Worm (Caenorhabditis elegans) whole organism, early embryonic: ENCODE measurements around the gene mrps-9.

ENCODE experiments used
- B0310.2 ChIP-seq: sonication (generic microtip); optimal IDR thresholded peaks from 2 replicates; lab custom pipeline; 2016; ENCODE audit warnings: mild to moderate bottlenecking, missing genetic modification characterization, missing compliant biosample characterization
- F13C5.2 ChIP-seq: sonication (generic microtip); optimal IDR thresholded peaks from 2 replicates; lab custom pipeline; 2017; ENCODE audit warnings: mild to moderate bottlenecking, missing genetic modification characterization, inconsistent platforms, missing compliant biosample characterization
- aly-1 ChIP-seq: sonication (generic microtip); optimal IDR thresholded peaks from 2 replicates; lab custom pipeline; 2016; ENCODE audit warnings: missing genetic modification characterization, missing compliant biosample characterization
- ama-1 ChIP-seq: fragments of 150-350 bp; optimal IDR thresholded peaks from 2 replicates; lab custom pipeline; 2014
- ceh-13 ChIP-seq: fragments of 200-800 bp; sonication (Bioruptor generic); optimal IDR thresholded peaks from 2 replicates; lab custom pipeline; 2018; ENCODE audit warnings: mild to moderate bottlenecking, missing genetic modification characterization, missing compliant biosample characterization
- ceh-36 ChIP-seq: sonication (generic microtip); optimal IDR thresholded peaks from 2 replicates; lab custom pipeline; 2016; ENCODE audit warnings: missing genetic modification characterization, inconsistent platforms, missing compliant biosample characterization
- ets-7 ChIP-seq: sonication (generic microtip); optimal IDR thresholded peaks from 2 replicates; lab custom pipeline; 2016; ENCODE audit warnings: missing genotype, missing genetic modification characterization, missing compliant biosample characterization
- flt-1 ChIP-seq: fragments of 200-800 bp; sonication (Bioruptor generic); IDR thresholded peaks from 2 replicates; pipeline ENCODE4 v1.3.6; 2022; ENCODE audit warnings: missing genetic modification characterization, missing compliant biosample characterization
- hmbx-1 ChIP-seq: sonication (generic microtip); optimal IDR thresholded peaks from 2 replicates; lab custom pipeline; 2016; ENCODE audit warnings: mild to moderate bottlenecking, missing genetic modification characterization, missing compliant biosample characterization
- hmg-4 ChIP-seq: fragments of 200-800 bp; sonication (Bioruptor generic); optimal IDR thresholded peaks from 2 replicates; lab custom pipeline; 2018; ENCODE audit warnings: mild to moderate bottlenecking, missing genetic modification characterization, missing compliant biosample characterization
- hnd-1 ChIP-seq: sonication (generic microtip); optimal IDR thresholded peaks from 2 replicates; lab custom pipeline; 2016; ENCODE audit warnings: missing genetic modification characterization, missing compliant biosample characterization
- pes-1 ChIP-seq: fragments of 200-800 bp; sonication (Bioruptor generic); IDR thresholded peaks from 2 replicates; pipeline ENCODE4 v1.3.6; 2022; ENCODE audit warnings: missing genetic modification reagents, missing genetic modification characterization, missing compliant biosample characterization
- scrt-1 ChIP-seq: fragments of 200-800 bp; sonication (Bioruptor generic); IDR thresholded peaks from 2 replicates; pipeline ENCODE4 v1.3.6; 2022; ENCODE audit warnings: missing genetic modification characterization, missing compliant biosample characterization
- sea-1 ChIP-seq: fragments of 200-800 bp; sonication (Bioruptor generic); conservative IDR thresholded peaks from 2 replicates; pipeline ENCODE4 v1.3.6; 2022; ENCODE audit warnings: missing genetic modification characterization, missing compliant biosample characterization
- tbx-11 ChIP-seq: fragments of 200-800 bp; sonication (Bioruptor generic); IDR thresholded peaks from 2 replicates; pipeline ENCODE4 v1.3.6; 2022; ENCODE audit warnings: missing genetic modification characterization, missing compliant biosample characterization
- tbx-37 ChIP-seq: fragments of 200-800 bp; sonication (Bioruptor generic); conservative IDR thresholded peaks from 2 replicates; pipeline ENCODE4 v1.3.6; 2022; ENCODE audit warnings: missing genetic modification reagents, missing genetic modification characterization, missing compliant biosample characterization
- tra-4 ChIP-seq: sonication (generic microtip); optimal IDR thresholded peaks from 2 replicates; lab custom pipeline; 2017; ENCODE audit warnings: missing genetic modification characterization, missing compliant biosample characterization

The mrps-9 gene

ce11 chrIII:8299734-8300133, 33.9 kb downstream of the mrps-9 start:
- TF ChIP-seq ceh-36 (tag; lab: Kevin White, UChicago) (no peak), hmbx-1 (no peak), sea-1 (GFP tag; lab: Robert Waterston, UW) (no peak), flt-1 (GFP tag; lab: Robert Waterston, UW) (no peak), ama-1 (lab: Kevin White, UChicago) (no peak), F13C5.2 (tag; lab: Kevin White, UChicago) (no peak)

DNA sequence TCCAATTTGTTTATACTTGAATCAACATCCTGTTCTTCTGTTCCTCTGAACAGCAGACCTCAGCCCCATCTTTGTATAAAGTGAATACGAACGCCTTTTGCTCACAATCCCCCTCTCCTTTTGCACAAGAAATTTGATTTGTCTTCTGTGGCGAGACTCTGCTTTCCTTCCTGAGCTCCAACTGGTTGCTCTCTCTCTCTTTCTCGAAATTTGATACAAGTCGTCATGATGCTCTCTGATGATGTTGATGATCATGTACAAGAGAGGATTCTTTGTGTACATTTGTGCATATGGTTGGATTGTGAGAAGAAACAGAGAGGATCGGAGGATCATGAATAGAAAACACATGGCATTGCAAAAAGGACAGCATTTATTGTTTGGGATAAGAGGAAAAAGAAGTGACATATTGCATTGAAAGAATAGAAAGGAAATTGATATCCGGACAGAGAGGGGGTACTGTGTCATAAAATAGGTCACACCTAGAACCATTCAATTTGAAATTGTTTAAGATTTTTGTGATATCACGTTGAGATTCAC, 35.1 kb downstream of the mrps-9 start:
- no peak for TF ChIP-seq hmbx-1
- TF ChIP-seq ets-7 (tag; lab: Kevin White, UChicago), result no peak
- no peak for TF ChIP-seq ceh-36 (tag; lab: Kevin White, UChicago)
- no peak for TF ChIP-seq aly-1 (tag; lab: Kevin White, UChicago)
- TF ChIP-seq hmg-4 (GFP tag; lab: Kevin White, UChicago), result no peak
- TF ChIP-seq sea-1 (GFP tag; lab: Robert Waterston, UW), result no peak
- TF ChIP-seq scrt-1, result no peak
- no peak for TF ChIP-seq pes-1 (GFP tag; lab: Robert Waterston, UW)
- no peak for TF ChIP-seq F13C5.2 (tag; lab: Kevin White, UChicago)
- no peak for TF ChIP-seq tra-4
- no peak for TF ChIP-seq hnd-1 (tag; lab: Kevin White, UChicago)
- TF ChIP-seq B0310.2 (tag; lab: Kevin White, UChicago), result no peak

DNA sequence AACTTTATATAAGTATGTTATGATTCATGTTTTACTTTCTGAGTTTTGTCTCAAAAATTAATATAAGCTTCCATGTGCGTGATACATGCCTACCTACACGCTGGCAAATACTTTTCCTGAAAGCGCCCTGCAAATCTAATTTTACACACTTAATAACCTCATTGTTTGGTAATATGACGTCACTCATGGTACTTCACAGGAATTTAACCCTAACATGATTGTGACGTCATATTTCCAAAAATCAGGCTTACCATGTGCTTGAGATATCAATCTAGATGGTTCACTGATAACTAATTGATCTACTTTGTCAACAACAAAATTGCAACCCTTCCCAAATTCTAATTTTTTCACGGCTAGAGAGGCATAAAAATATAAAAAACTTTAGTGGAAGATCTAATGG, 37.6 kb downstream of the mrps-9 start:
- TF ChIP-seq F13C5.2 (tag; lab: Kevin White, UChicago), result no peak
- TF ChIP-seq flt-1 (GFP tag; lab: Robert Waterston, UW), result no peak
- no peak for TF ChIP-seq ama-1 (lab: Kevin White, UChicago)
- no peak for TF ChIP-seq tra-4
- TF ChIP-seq scrt-1, result no peak
- no peak for TF ChIP-seq aly-1 (tag; lab: Kevin White, UChicago)
- no peak for TF ChIP-seq hmbx-1
- TF ChIP-seq ets-7 (tag; lab: Kevin White, UChicago), result no peak

DNA sequence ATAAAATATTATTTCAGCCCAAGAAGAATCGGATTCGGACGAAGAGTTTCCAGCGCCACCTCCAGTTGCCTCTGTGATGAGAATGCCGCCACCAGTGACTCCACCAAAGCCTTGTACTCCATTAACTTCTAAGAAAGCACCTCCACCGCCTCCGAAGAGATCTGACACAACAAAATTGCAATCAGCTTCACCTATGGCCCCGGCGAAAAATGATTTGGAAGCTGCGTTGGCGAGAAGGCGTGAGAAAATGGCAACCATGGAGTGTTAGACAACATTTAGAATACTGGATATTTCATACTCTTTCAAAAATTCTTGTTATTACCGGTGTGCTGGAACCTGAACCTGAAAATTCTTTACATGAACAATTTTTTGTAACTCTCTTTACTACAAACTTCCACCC, 39.4 kb downstream of the mrps-9 start:
- TF ChIP-seq B0310.2 (tag; lab: Kevin White, UChicago), result no peak
- no peak for TF ChIP-seq ets-7 (tag; lab: Kevin White, UChicago)
- no peak for TF ChIP-seq F13C5.2 (tag; lab: Kevin White, UChicago)
- TF ChIP-seq ceh-13 (GFP tag; lab: Kevin White, UChicago), result no peak
- no peak for TF ChIP-seq tbx-37 (GFP tag; lab: Robert Waterston, UW)
- no peak for TF ChIP-seq aly-1 (tag; lab: Kevin White, UChicago)
- TF ChIP-seq tra-4, result no peak
- no peak for TF ChIP-seq scrt-1

- TF ChIP-seq aly-1 (tag; lab: Kevin White, UChicago), result no peak
- TF ChIP-seq sea-1 (GFP tag; lab: Robert Waterston, UW), result no peak
- no peak for TF ChIP-seq flt-1 (GFP tag; lab: Robert Waterston, UW)
- no peak for TF ChIP-seq hmbx-1
- no peak for TF ChIP-seq tra-4
- no peak for TF ChIP-seq scrt-1
- no peak for TF ChIP-seq pes-1 (GFP tag; lab: Robert Waterston, UW)
- no peak for TF ChIP-seq tbx-37 (GFP tag; lab: Robert Waterston, UW)
- TF ChIP-seq ets-7 (tag; lab: Kevin White, UChicago), result no peak
- TF ChIP-seq tbx-11, result no peak
- no peak for TF ChIP-seq F13C5.2 (tag; lab: Kevin White, UChicago)
- no peak for TF ChIP-seq ama-1 (lab: Kevin White, UChicago)
- no peak for TF ChIP-seq ceh-13 (GFP tag; lab: Kevin White, UChicago)
- TF ChIP-seq hmg-4 (GFP tag; lab: Kevin White, UChicago), result no peak
- no peak for TF ChIP-seq hnd-1 (tag; lab: Kevin White, UChicago)
- TF ChIP-seq ceh-36 (tag; lab: Kevin White, UChicago), result no peak
Measured at ce11 chrIII:8305816-8306215, 40.0 kb downstream of the mrps-9 start.

DNA sequence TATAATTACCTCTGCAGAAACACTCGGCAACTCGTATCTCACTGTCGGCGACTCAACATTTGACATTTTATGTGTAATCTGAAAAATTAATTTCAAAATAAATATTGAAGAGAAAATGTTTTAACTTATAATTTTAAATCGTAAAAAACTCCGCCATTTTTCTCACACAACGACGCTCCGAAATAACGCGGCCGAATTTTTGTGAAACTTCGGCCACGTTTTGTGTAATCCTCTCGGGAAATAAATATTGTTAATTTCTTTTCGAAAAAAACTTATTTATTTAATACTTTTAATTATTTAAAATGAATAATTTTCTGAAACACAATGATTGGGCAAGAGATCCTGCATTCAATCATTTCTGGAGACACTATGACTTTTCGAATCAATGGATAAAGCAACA, 41.5 kb downstream of the mrps-9 start, which contains the start of the genes F10E9.7 and F10E9.5:
Gene F10E9.7, minus strand, starts transcription at position 86 of the 400 bp plus-strand sequence.
Gene F10E9.5, plus strand, starts transcription at position 237 of the 400 bp plus-strand sequence.
- no peak for TF ChIP-seq aly-1 (tag; lab: Kevin White, UChicago)
- TF ChIP-seq hnd-1 (tag; lab: Kevin White, UChicago), result no peak
- TF ChIP-seq pes-1 (GFP tag; lab: Robert Waterston, UW), result peak; percentile 75
- peak; percentile 93 for TF ChIP-seq tbx-37 (GFP tag; lab: Robert Waterston, UW)
- no peak for TF ChIP-seq ceh-13 (GFP tag; lab: Kevin White, UChicago)
- no peak for TF ChIP-seq ceh-36 (tag; lab: Kevin White, UChicago)
- TF ChIP-seq F13C5.2 (tag; lab: Kevin White, UChicago), result no peak

- no peak for TF ChIP-seq pes-1 (GFP tag; lab: Robert Waterston, UW)
- TF ChIP-seq ceh-36 (tag; lab: Kevin White, UChicago), result no peak
- TF ChIP-seq tbx-37 (GFP tag; lab: Robert Waterston, UW), result no peak
- TF ChIP-seq ets-7 (tag; lab: Kevin White, UChicago), result no peak
- no peak for TF ChIP-seq scrt-1
- TF ChIP-seq hmg-4 (GFP tag; lab: Kevin White, UChicago), result no peak
- no peak for TF ChIP-seq sea-1 (GFP tag; lab: Robert Waterston, UW)
- no peak for TF ChIP-seq tra-4
- no peak for TF ChIP-seq aly-1 (tag; lab: Kevin White, UChicago)
- TF ChIP-seq ceh-13 (GFP tag; lab: Kevin White, UChicago), result no peak
- TF ChIP-seq tbx-11, result no peak
- TF ChIP-seq B0310.2 (tag; lab: Kevin White, UChicago), result no peak
- no peak for TF ChIP-seq hmbx-1
- TF ChIP-seq flt-1 (GFP tag; lab: Robert Waterston, UW), result no peak
- no peak for TF ChIP-seq F13C5.2 (tag; lab: Kevin White, UChicago)
- TF ChIP-seq hnd-1 (tag; lab: Kevin White, UChicago), result no peak
- no peak for TF ChIP-seq ama-1 (lab: Kevin White, UChicago)
Measured at ce11 chrIII:8308238-8308637, 42.4 kb downstream of the mrps-9 start, which contains the start of gene F10E9.4. Gene F10E9.4 (plus strand): TSS chrIII:8308538.
